Worm (Caenorhabditis elegans): ENCODE data around the gene thoc-2.

The thoc-2 gene

DNA sequence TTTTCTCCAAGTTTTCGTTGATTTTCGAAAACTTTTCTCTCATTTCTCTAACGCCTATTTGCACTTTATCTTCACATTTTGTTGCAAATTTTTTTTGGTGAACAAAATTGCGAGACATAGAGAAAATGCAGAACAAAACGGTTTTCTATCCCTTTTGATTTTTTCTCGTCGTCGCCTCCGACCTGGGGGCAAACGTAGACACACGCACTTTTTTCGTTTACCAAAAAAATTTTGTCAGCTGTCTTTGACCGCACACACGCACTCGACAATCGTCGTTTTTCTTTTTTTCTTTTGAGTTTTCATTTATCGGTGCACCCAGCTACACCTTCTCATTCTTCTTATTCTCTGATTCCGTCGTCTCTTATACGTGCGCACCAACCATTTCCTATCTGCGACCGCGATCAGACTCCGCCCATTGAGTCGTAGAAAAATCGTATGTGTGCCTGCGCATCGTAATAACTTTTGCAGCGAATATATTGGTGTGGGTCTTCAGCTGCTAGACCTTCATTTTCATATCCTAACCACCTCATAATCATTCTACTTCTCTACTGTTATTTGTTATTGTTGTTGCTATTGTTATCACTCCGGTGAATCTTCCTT lies 5.4 kb upstream of the thoc-2 start:
- peak; percentile 44 for TF ChIP-seq fos-1 (tag; optimal IDR thresholded peaks at IDR 0.05)
- peak; percentile 96 for TF ChIP-seq lin-14 (GFP tag; optimal IDR thresholded peaks at IDR 0.05)
- TF ChIP-seq fkh-4 (tag; optimal IDR thresholded peaks at IDR 0.05; ENCODE audit: borderline replicate concordance): no peak
- TF ChIP-seq rnt-1 (tag; optimal IDR thresholded peaks at IDR 0.05): peak; percentile 81
- peak; percentile 59 for TF ChIP-seq nhr-47 (tag; optimal IDR thresholded peaks at IDR 0.05)
- TF ChIP-seq elt-2 (tag; optimal IDR thresholded peaks at IDR 0.05): no peak
- no peak for TF ChIP-seq unc-86 (tag; optimal IDR thresholded peaks at IDR 0.05)
- peak; percentile 57 for TF ChIP-seq grh-1 (GFP tag; IDR thresholded peaks at IDR 0.05)
- peak; percentile 93 for TF ChIP-seq nhr-71 (tag; optimal IDR thresholded peaks at IDR 0.05)
- peak; percentile 78 for TF ChIP-seq nhr-19 (GFP tag; conservative IDR thresholded peaks at IDR 0.05)
- TF ChIP-seq ceh-63 (GFP tag; optimal IDR thresholded peaks at IDR 0.05): no peak
- no peak for TF ChIP-seq lir-3 (tag; optimal IDR thresholded peaks at IDR 0.05; ENCODE audit: poor library complexity)
- TF ChIP-seq swsn-7 (tag; optimal IDR thresholded peaks at IDR 0.05): peak; percentile 53
- peak in 1 of 2 experiments; percentile 58 for TF ChIP-seq mdl-1 (tag; optimal IDR thresholded peaks at IDR 0.05)
- TF ChIP-seq pag-3 (tag; optimal IDR thresholded peaks at IDR 0.05; ENCODE audit: borderline replicate concordance, insufficient read depth): no peak
- TF ChIP-seq ceh-8 (GFP tag; optimal IDR thresholded peaks at IDR 0.05): no peak
- TF ChIP-seq lsy-2 (tag; optimal IDR thresholded peaks at IDR 0.05): peak; percentile 61 to 81
- peak; percentile 25 for TF ChIP-seq skn-1 (tag; optimal IDR thresholded peaks at IDR 0.05)
- TF ChIP-seq lin-13 (GFP tag; optimal IDR thresholded peaks at IDR 0.05): peak; percentile 38
- TF ChIP-seq ceh-82 (tag; optimal IDR thresholded peaks at IDR 0.05): peak in 2 of 3 experiments; percentile 14 to 22
- TF ChIP-seq snpc-4 (tag; optimal IDR thresholded peaks at IDR 0.05): peak; percentile 14
- no peak for TF ChIP-seq ces-1 (GFP tag; optimal IDR thresholded peaks at IDR 0.05)
- TF ChIP-seq vab-15 (tag; optimal IDR thresholded peaks at IDR 0.05): peak; percentile 2
- TF ChIP-seq nhr-77 (tag; optimal IDR thresholded peaks at IDR 0.05): peak; percentile 53
- TF ChIP-seq nhr-237 (tag; optimal IDR thresholded peaks at IDR 0.05): peak; percentile 24
- peak; percentile 51 for TF ChIP-seq nhr-90 (tag; optimal IDR thresholded peaks at IDR 0.05; ENCODE audit: poor library complexity)
- peak; percentile 67 for TF ChIP-seq irx-1 (tag; optimal IDR thresholded peaks at IDR 0.05)
- no peak for TF ChIP-seq efl-3 (GFP tag; optimal IDR thresholded peaks at IDR 0.05)
- peak; percentile 31 for TF ChIP-seq F16B12.6 (tag; optimal IDR thresholded peaks at IDR 0.05)
- TF ChIP-seq mep-1 (tag; optimal IDR thresholded peaks at IDR 0.05): peak; percentile 70
- peak; percentile 90 for TF ChIP-seq nhr-20 (tag; optimal IDR thresholded peaks at IDR 0.05)
- peak; percentile 25 for TF ChIP-seq xbp-1 (tag; optimal IDR thresholded peaks at IDR 0.05)
- TF ChIP-seq jun-1 (tag; optimal IDR thresholded peaks at IDR 0.05): peak; percentile 24
- peak in 1 of 2 experiments; percentile 54 for TF ChIP-seq lin-35 (GFP tag; optimal IDR thresholded peaks at IDR 0.05)
- no peak for TF ChIP-seq aly-2 (tag; optimal IDR thresholded peaks at IDR 0.05)
- no peak for TF ChIP-seq unc-98 (GFP tag; IDR thresholded peaks at IDR 0.05)
- TF ChIP-seq elt-3 (tag; optimal IDR thresholded peaks at IDR 0.05): peak in 3 of 6 experiments; percentile 7 to 59 (median 14)
- TF ChIP-seq tbx-2 (tag; optimal IDR thresholded peaks at IDR 0.05): peak; percentile 70
- peak; percentile 77 for TF ChIP-seq blmp-1 (tag; optimal IDR thresholded peaks at IDR 0.05)
- no peak for TF ChIP-seq aha-1 (tag; optimal IDR thresholded peaks at IDR 0.05)
- TF ChIP-seq egl-27 (tag; optimal IDR thresholded peaks at IDR 0.05): peak in 1 of 2 experiments; percentile 14
- peak; percentile 8 to 35 (median 19) for TF ChIP-seq dpl-1 (GFP tag; optimal IDR thresholded peaks at IDR 0.05)
- no peak for TF ChIP-seq C16A3.4 (tag; optimal IDR thresholded peaks at IDR 0.05)
- TF ChIP-seq nhr-11 (tag; optimal IDR thresholded peaks at IDR 0.05): peak; percentile 41
- TF ChIP-seq unc-130 (tag; optimal IDR thresholded peaks at IDR 0.05): peak; percentile 57
- TF ChIP-seq nhr-85 (tag): peak; percentile 99
- TF ChIP-seq efl-1 (optimal IDR thresholded peaks at IDR 0.05): peak in 1 of 2 experiments; percentile 45
- peak in 1 of 2 experiments; percentile 88 for TF ChIP-seq efl-1 (GFP tag; optimal IDR thresholded peaks at IDR 0.05 in 1 of 2)
- peak; percentile 80 for TF ChIP-seq lin-39 (tag; optimal IDR thresholded peaks at IDR 0.05)
- peak; percentile 83 for TF ChIP-seq snu-23 (GFP tag; optimal IDR thresholded peaks at IDR 0.05)
- TF ChIP-seq isw-1 (GFP tag; IDR thresholded peaks at IDR 0.05): no peak
- no peak for TF ChIP-seq sptf-1 (tag; optimal IDR thresholded peaks at IDR 0.05)
